Worm (Caenorhabditis elegans) whole organism, midembryonic: ENCODE data around the gene F17H10.2.

Experiments used
- T22C8.4 ChIP-seq: fragments of 200-800 bp; sonication (Bioruptor generic); IDR thresholded peaks from 2 replicates; pipeline ENCODE4 v1.3.6; 2022; ENCODE audit warnings: missing genetic modification characterization, missing compliant biosample characterization
- cog-1 ChIP-seq: sonication (generic microtip); optimal IDR thresholded peaks from 2 replicates; lab custom pipeline; 2016; ENCODE audit warnings: missing genetic modification characterization, missing compliant biosample characterization
- flt-1 ChIP-seq: fragments of 200-800 bp; sonication (Bioruptor generic); IDR thresholded peaks from 2 replicates; pipeline ENCODE4 v1.3.6; 2022; ENCODE audit warnings: missing genetic modification characterization, missing compliant biosample characterization
- klf-2 ChIP-seq: fragments of 200-800 bp; sonication (Bioruptor generic); conservative IDR thresholded peaks from 2 replicates; pipeline ENCODE4 v1.3.6; 2022; ENCODE audit warnings: missing genetic modification reagents, missing genetic modification characterization, missing compliant biosample characterization
- med-1 ChIP-seq: sonication (generic microtip); optimal IDR thresholded peaks from 2 replicates; lab custom pipeline; 2017; ENCODE audit warnings: missing genetic modification characterization, mild to moderate bottlenecking, missing compliant biosample characterization, antibody characterized with exemption, missing genetic modification reagents; ENCODE audit not compliant: insufficient read depth
- ref-1 ChIP-seq: fragments of 200-800 bp; sonication (Bioruptor generic); conservative IDR thresholded peaks from 2 replicates; pipeline ENCODE4 v1.3.6; 2022; ENCODE audit warnings: missing genetic modification reagents, missing genetic modification characterization, missing compliant biosample characterization
- tab-1 ChIP-seq: fragments of 200-800 bp; sonication (Bioruptor generic); IDR thresholded peaks from 2 replicates; pipeline ENCODE4 v1.3.6; 2022; ENCODE audit warnings: missing genetic modification characterization, missing compliant biosample characterization
- ztf-23 ChIP-seq: fragments of 200-800 bp; sonication (Bioruptor generic); IDR thresholded peaks from 2 replicates; pipeline ENCODE4 v1.3.6; 2022; ENCODE audit warnings: missing genetic modification reagents, missing genetic modification characterization, missing compliant biosample characterization
- ztf-29 ChIP-seq: fragments of 200-800 bp; sonication (Bioruptor generic); IDR thresholded peaks from 2 replicates; pipeline ENCODE4 v1.3.6; 2022; ENCODE audit warnings: missing genetic modification reagents, missing genetic modification characterization, missing compliant biosample characterization

F17H10.2 gene

ce11 chrX:13113457-13113856 is at the start of gene F17H10.2:
TSS of gene F17H10.2 (plus strand) at chrX:13113772.
- no peak for TF ChIP-seq T22C8.4 (GFP tag; lab: Robert Waterston, UW)
- no peak for TF ChIP-seq ztf-23 (GFP tag; lab: Robert Waterston, UW)
- no peak for TF ChIP-seq med-1
- TF ChIP-seq cog-1 (tag; lab: Kevin White, UChicago), result no peak
- TF ChIP-seq flt-1, result no peak
- no peak for TF ChIP-seq ref-1
- TF ChIP-seq klf-2, result no peak
- no peak for TF ChIP-seq tab-1
- no peak for TF ChIP-seq ztf-29 (GFP tag; lab: Robert Waterston, UW)

ce11 chrX:13071120-13071519 is 42.5 kb upstream of the F17H10.2 start, which contains the start of gene cpx-2:
TSS of gene cpx-2 (minus strand) at chrX:13071220.
- TF ChIP-seq tab-1, result no peak
- TF ChIP-seq ztf-23 (GFP tag; lab: Robert Waterston, UW), result no peak
- no peak for TF ChIP-seq ztf-29 (GFP tag; lab: Robert Waterston, UW)
- TF ChIP-seq cog-1 (tag; lab: Kevin White, UChicago), result no peak
- TF ChIP-seq klf-2, result no peak
- TF ChIP-seq T22C8.4 (GFP tag; lab: Robert Waterston, UW), result no peak
- no peak for TF ChIP-seq ref-1
- no peak for TF ChIP-seq flt-1
- TF ChIP-seq med-1, result no peak

- TF ChIP-seq ztf-29 (GFP tag; lab: Robert Waterston, UW) (no peak), ref-1 (no peak), med-1 (no peak), klf-2 (no peak)
Measured at ce11 chrX:13074373-13074772, 39.2 kb upstream of the F17H10.2 start, which contains the start of gene ceh-28. TSS of gene ceh-28 (plus strand) at chrX:13074673.

- TF ChIP-seq klf-2, result no peak
- no peak for TF ChIP-seq ztf-23 (GFP tag; lab: Robert Waterston, UW)
- TF ChIP-seq flt-1, result no peak
- no peak for TF ChIP-seq ref-1
- no peak for TF ChIP-seq med-1
- TF ChIP-seq ztf-29 (GFP tag; lab: Robert Waterston, UW), result no peak
- no peak for TF ChIP-seq cog-1 (tag; lab: Kevin White, UChicago)
- no peak for TF ChIP-seq T22C8.4 (GFP tag; lab: Robert Waterston, UW)
- no peak for TF ChIP-seq tab-1
Measured at ce11 chrX:13077872-13078271, 35.7 kb upstream of the F17H10.2 start, which contains the start of gene K03A11.4. TSS of gene K03A11.4 (plus strand) at chrX:13078172.

- TF ChIP-seq ztf-23 (GFP tag; lab: Robert Waterston, UW) (no peak), tab-1 (no peak), flt-1 (no peak), ref-1 (no peak), med-1 (no peak), T22C8.4 (GFP tag; lab: Robert Waterston, UW) (no peak), klf-2 (no peak), ztf-29 (GFP tag; lab: Robert Waterston, UW) (no peak), cog-1 (tag; lab: Kevin White, UChicago) (no peak)
Measured at ce11 chrX:13082326-13082725, 31.2 kb upstream of the F17H10.2 start, which contains the start of gene str-10. TSS of gene str-10 (plus strand) at chrX:13082626.

- no peak for TF ChIP-seq cog-1 (tag; lab: Kevin White, UChicago)
- no peak for TF ChIP-seq flt-1
- no peak for TF ChIP-seq ztf-23 (GFP tag; lab: Robert Waterston, UW)
- TF ChIP-seq med-1, result no peak
- TF ChIP-seq ref-1, result no peak
- no peak for TF ChIP-seq klf-2
- TF ChIP-seq tab-1, result no peak
- TF ChIP-seq ztf-29 (GFP tag; lab: Robert Waterston, UW), result no peak
- no peak for TF ChIP-seq T22C8.4 (GFP tag; lab: Robert Waterston, UW)
Measured at ce11 chrX:13084273-13084672, 29.3 kb upstream of the F17H10.2 start, which contains the start of gene R03G8.1. TSS of gene R03G8.1 (plus strand) at chrX:13084573.

- TF ChIP-seq klf-2 (no peak), med-1 (no peak), ztf-29 (GFP tag; lab: Robert Waterston, UW) (no peak), cog-1 (tag; lab: Kevin White, UChicago) (no peak), ref-1 (no peak), tab-1 (no peak), T22C8.4 (GFP tag; lab: Robert Waterston, UW) (no peak), flt-1 (no peak), ztf-23 (GFP tag; lab: Robert Waterston, UW) (no peak)
Measured at ce11 chrX:13088539-13088938, 25.0 kb upstream of the F17H10.2 start.

- TF ChIP-seq tab-1 (no peak), cog-1 (tag; lab: Kevin White, UChicago) (no peak), klf-2 (no peak), ref-1 (no peak), med-1 (no peak), flt-1 (no peak), T22C8.4 (GFP tag; lab: Robert Waterston, UW) (no peak), ztf-23 (GFP tag; lab: Robert Waterston, UW) (no peak), ztf-29 (GFP tag; lab: Robert Waterston, UW) (no peak)
Measured at ce11 chrX:13090665-13091064, 22.9 kb upstream of the F17H10.2 start, which contains the start of gene R03G8.3. TSS of gene R03G8.3 (plus strand) at chrX:13090965.

- no peak for TF ChIP-seq cog-1 (tag; lab: Kevin White, UChicago)
- no peak for TF ChIP-seq flt-1
- TF ChIP-seq ztf-23 (GFP tag; lab: Robert Waterston, UW), result no peak
- TF ChIP-seq klf-2, result no peak
- no peak for TF ChIP-seq ztf-29 (GFP tag; lab: Robert Waterston, UW)
- TF ChIP-seq tab-1, result no peak
- TF ChIP-seq T22C8.4 (GFP tag; lab: Robert Waterston, UW), result no peak
- TF ChIP-seq ref-1, result no peak
- TF ChIP-seq med-1, result no peak
Measured at ce11 chrX:13091199-13091598, 22.4 kb upstream of the F17H10.2 start.

ce11 chrX:13100410-13100809 is 13.2 kb upstream of the F17H10.2 start, which contains the start of gene R03G8.6:
TSS of gene R03G8.6 (minus strand) at chrX:13100510.
- TF ChIP-seq ref-1 (no peak), klf-2 (no peak), ztf-23 (GFP tag; lab: Robert Waterston, UW) (no peak), flt-1 (no peak), tab-1 (no peak), cog-1 (tag; lab: Kevin White, UChicago) (no peak), T22C8.4 (GFP tag; lab: Robert Waterston, UW) (no peak), ztf-29 (GFP tag; lab: Robert Waterston, UW) (no peak), med-1 (no peak)

- no peak for TF ChIP-seq flt-1
- TF ChIP-seq ztf-23 (GFP tag; lab: Robert Waterston, UW), result no peak
- no peak for TF ChIP-seq med-1
Measured at ce11 chrX:13102838-13103237, 10.7 kb upstream of the F17H10.2 start.
